Fruit fly (Drosophila melanogaster) whole organism, pupa: ENCODE results near the gene CG43355.

ENCODE experiments used
- CG15710 ChIP-seq: fragments of 200-800 bp; sonication (Bioruptor generic); optimal IDR thresholded peaks from 2 replicates; lab custom pipeline; 2018; ENCODE audit warnings: missing biosample characterization, mild to moderate bottlenecking, missing genetic modification characterization, moderate library complexity
- CG4496 ChIP-seq: fragments of 200-800 bp; sonication (Bioruptor generic); IDR thresholded peaks from 3 replicates; pipeline ENCODE4 v1.3.6; 2022; ENCODE audit warnings: missing biosample characterization, missing genetic modification characterization
- CG8159 ChIP-seq: fragments of 200-800 bp; sonication (Bioruptor generic); optimal IDR thresholded peaks from 3 replicates; lab custom pipeline; 2018; ENCODE audit warnings: missing biosample characterization, mild to moderate bottlenecking, missing genetic modification characterization, moderate library complexity
- CG8301 ChIP-seq: fragments of 200-800 bp; sonication (Bioruptor generic); optimal IDR thresholded peaks from 2 replicates; lab custom pipeline; 2018; ENCODE audit warnings: missing biosample characterization, mild to moderate bottlenecking, missing genetic modification characterization
- CG9948 ChIP-seq: fragments of 200-800 bp; sonication (Bioruptor generic); optimal IDR thresholded peaks from 2 replicates; lab custom pipeline; 2018; ENCODE audit warnings: missing biosample characterization, mild to moderate bottlenecking, missing genetic modification characterization, moderate library complexity
- EcR ChIP-seq: fragments of 200-800 bp; sonication (Bioruptor generic); optimal IDR thresholded peaks from 3 replicates; lab custom pipeline; 2019; ENCODE audit warnings: missing biosample characterization, missing genetic modification characterization, mild to moderate bottlenecking, moderate library complexity, missing genetic modification reagents
- Ets98B ChIP-seq: fragments of 200-800 bp; sonication (Bioruptor generic); IDR thresholded peaks from 2 replicates; pipeline ENCODE4 v1.3.6; 2022; ENCODE audit warnings: missing biosample characterization, missing genetic modification characterization
- gl ChIP-seq: fragments of 200-800 bp; sonication (Bioruptor generic); optimal IDR thresholded peaks from 2 replicates; lab custom pipeline; 2018; ENCODE audit warnings: missing biosample characterization, mild to moderate bottlenecking, missing genetic modification characterization

dm6 chr2L:11493933-11494332 lies 9.4 kb downstream of the CG43355 start:
- TF ChIP-seq CG15710 (tag; lab: Kevin White, UChicago) (no peak), CG4496 (no peak), CG8159 (no peak), gl (no peak), CG9948 (tag; lab: Kevin White, UChicago) (no peak), Ets98B (GFP tag; lab: Robert Waterston, UW) (no peak), CG8301 (no peak), EcR (GFP tag; lab: Kevin White, UChicago) (no peak)
